Worm (Caenorhabditis elegans) whole organism, L3 larva: ENCODE measurements around the gene ZC449.4.

Experiments used
- R02D3.7 ChIP-seq: fragments of 150-350 bp; optimal IDR thresholded peaks from 2 replicates; lab custom pipeline; 2014; ENCODE audit warnings: missing biosample characterization, missing genetic modification characterization
- ZK546.5 ChIP-seq: sonication (generic microtip); optimal IDR thresholded peaks from 2 replicates; lab custom pipeline; 2017; ENCODE audit warnings: missing biosample characterization, missing genetic modification characterization
- elt-2 ChIP-seq: sonication (generic microtip); optimal IDR thresholded peaks from 2 replicates; lab custom pipeline; 2016; ENCODE audit warnings: missing genetic modification reagents, mild to moderate bottlenecking, missing genetic modification characterization, missing compliant biosample characterization
- fkh-10 ChIP-seq: sonication (generic microtip); optimal IDR thresholded peaks from 2 replicates; lab custom pipeline; 2017; ENCODE audit warnings: missing biosample characterization, missing genetic modification reagents, missing genetic modification characterization
- fos-1 ChIP-seq: fragments of 150-350 bp; optimal IDR thresholded peaks from 2 replicates; lab custom pipeline; 2014; ENCODE audit warnings: missing biosample characterization, missing genetic modification characterization
- lin-39 ChIP-seq: fragments of 150-350 bp; optimal IDR thresholded peaks from 2 replicates; lab custom pipeline; 2018; ENCODE audit warnings: missing biosample characterization, missing genetic modification reagents, missing genetic modification characterization
- mdl-1 ChIP-seq: fragments of 150-350 bp; optimal IDR thresholded peaks from 2 replicates; lab custom pipeline; 2014; ENCODE audit warnings: missing biosample characterization, missing genetic modification characterization
- nhr-12 ChIP-seq: fragments of 150-350 bp; optimal IDR thresholded peaks from 2 replicates; lab custom pipeline; 2014; ENCODE audit warnings: missing biosample characterization, missing genetic modification characterization
- skn-1 ChIP-seq: fragments of 150-350 bp; optimal IDR thresholded peaks from 2 replicates; lab custom pipeline; 2014; ENCODE audit warnings: missing biosample characterization, missing genetic modification characterization
- tbx-2 ChIP-seq: sonication (generic microtip); optimal IDR thresholded peaks from 2 replicates; lab custom pipeline; 2016; ENCODE audit warnings: mild to moderate bottlenecking, missing genetic modification characterization, missing compliant biosample characterization
- zag-1 ChIP-seq: fragments of 150-350 bp; optimal IDR thresholded peaks from 2 replicates; lab custom pipeline; 2014; ENCODE audit warnings: missing biosample characterization, missing genetic modification characterization
- ztf-11 ChIP-seq: fragments of 150-350 bp; optimal IDR thresholded peaks from 2 replicates; lab custom pipeline; 2014; ENCODE audit warnings: missing biosample characterization, missing genetic modification characterization

DNA sequence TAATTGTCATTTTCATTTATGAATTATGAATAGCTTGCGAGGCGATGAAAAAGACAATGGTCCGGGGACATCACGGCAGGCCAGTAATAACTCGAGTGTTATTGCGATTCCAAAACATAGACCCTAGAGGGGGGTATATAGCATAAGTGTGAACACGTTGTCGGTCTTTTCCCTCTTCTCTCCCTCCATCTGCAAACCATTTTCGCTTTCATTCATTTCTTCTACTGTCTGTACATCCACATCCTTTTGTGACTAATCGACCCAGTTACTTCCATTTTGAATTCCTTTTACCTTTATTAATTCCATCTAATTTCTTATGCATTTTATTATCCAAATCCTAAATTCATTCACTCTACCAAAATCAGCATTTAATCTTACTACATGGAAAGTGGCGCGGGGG, 37.3 kb upstream of the ZC449.4 start:
- TF ChIP-seq zag-1 (tag; lab: Kevin White, UChicago) (no peak), ztf-11 (no peak), fos-1 (no peak), nhr-12 (no peak), skn-1 (tag; lab: Kevin White, UChicago) (no peak), mdl-1 (no peak), tbx-2 (no peak), lin-39 (tag; lab: Kevin White, UChicago) (no peak), elt-2 (tag; lab: Kevin White, UChicago) (no peak), R02D3.7 (tag; lab: Kevin White, UChicago) (no peak), ZK546.5 (no peak), fkh-10 (GFP tag; lab: Kevin White, UChicago) (no peak)
